Fruit fly (Drosophila melanogaster) whole organism, prepupa: ENCODE results near the gene TkR99D.

Source experiments
- CG3032 ChIP-seq: fragments of 200-800 bp; optimal IDR thresholded peaks from 2 replicates; lab custom pipeline; 2019; ENCODE audit warnings: missing biosample characterization, mild to moderate bottlenecking, missing genetic modification characterization, moderate library complexity
- CG31627 ChIP-seq: fragments of 200-800 bp; sonication (Bioruptor generic); optimal IDR thresholded peaks from 3 replicates; lab custom pipeline; 2016; ENCODE audit warnings: missing biosample characterization, missing genetic modification characterization
- Hr39 ChIP-seq: fragments of 200-800 bp; sonication (Bioruptor generic); optimal IDR thresholded peaks from 2 replicates; lab custom pipeline; 2016; ENCODE audit warnings: missing biosample characterization, missing genetic modification characterization
- dac ChIP-seq: fragments of 200-800 bp; sonication (Bioruptor generic); optimal IDR thresholded peaks from 2 replicates; lab custom pipeline; 2017; ENCODE audit warnings: missing biosample characterization, mild to moderate bottlenecking, missing genetic modification characterization
- fd59A ChIP-seq: fragments of 200-800 bp; sonication (Bioruptor generic); optimal IDR thresholded peaks from 2 replicates; lab custom pipeline; 2017; ENCODE audit warnings: missing biosample characterization, mild to moderate bottlenecking, missing genetic modification characterization, missing genetic modification reagents

dm6 chr3R:30014480-30014879 lies 45.2 kb upstream of the TkR99D start:
- no peak for TF ChIP-seq fd59A (GFP tag; lab: Kevin White, UChicago)
- TF ChIP-seq Hr39 (GFP tag; lab: Kevin White, UChicago), result no peak
- TF ChIP-seq CG3032 (tag; lab: Kevin White, UChicago), result no peak
- no peak for TF ChIP-seq dac
- no peak for TF ChIP-seq CG31627 (GFP tag; lab: Kevin White, UChicago)
